Worm (Caenorhabditis elegans): ENCODE results near the gene fmi-1.

DNA sequence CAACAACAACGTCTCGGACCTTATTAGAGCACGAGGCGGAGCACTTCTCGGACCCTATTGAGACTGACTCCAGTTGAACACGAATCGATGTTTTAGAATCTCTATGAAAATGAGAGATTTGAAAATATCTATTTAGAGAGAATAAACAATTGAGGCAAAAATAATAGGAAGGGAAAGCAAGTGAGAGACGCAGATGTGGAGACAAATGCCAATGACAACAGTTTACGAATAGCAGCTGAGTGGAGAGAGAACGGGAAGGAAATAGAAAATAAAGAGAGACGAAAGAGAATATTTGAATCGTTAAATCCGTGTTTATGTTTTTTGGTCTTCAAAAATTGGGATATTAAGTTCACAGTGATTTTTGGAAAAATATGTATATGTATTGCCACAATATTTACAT is 9.0 kb upstream of the fmi-1 start:
- peak; percentile 29 for TF ChIP-seq hlh-1 (tag; optimal IDR thresholded peaks at IDR 0.05)
- no peak for TF ChIP-seq mab-5 (tag; optimal IDR thresholded peaks at IDR 0.05)
- no peak for TF ChIP-seq lin-13 (tag; optimal IDR thresholded peaks at IDR 0.05)
- no peak for TF ChIP-seq unc-62 (GFP tag; optimal IDR thresholded peaks at IDR 0.05)
- TF ChIP-seq elt-3 (tag; optimal IDR thresholded peaks at IDR 0.05) = no peak
- TF ChIP-seq ceh-43 (GFP tag; optimal IDR thresholded peaks at IDR 0.05) = no peak
- TF ChIP-seq unc-39 (tag; optimal IDR thresholded peaks at IDR 0.05) = no peak
- no peak for TF ChIP-seq snpc-4 (tag; optimal IDR thresholded peaks at IDR 0.05)
- no peak for TF ChIP-seq blmp-1 (tag; optimal IDR thresholded peaks at IDR 0.05)
- no peak for TF ChIP-seq nhr-28 (tag; optimal IDR thresholded peaks at IDR 0.05)
- no peak for TF ChIP-seq zip-8 (tag; optimal IDR thresholded peaks at IDR 0.05)
- TF ChIP-seq pha-4 (tag; optimal IDR thresholded peaks at IDR 0.05) = peak; percentile 10
- TF ChIP-seq nhr-12 (tag; optimal IDR thresholded peaks at IDR 0.05) = no peak
- TF ChIP-seq unc-120 (tag; optimal IDR thresholded peaks at IDR 0.05; ENCODE audit: poor library complexity, severe bottlenecking) = peak; percentile 50

All from whole organism, mixed stage, embryonic.